Fruit fly (Drosophila melanogaster): ENCODE measurements around the gene H.

H gene

DNA sequence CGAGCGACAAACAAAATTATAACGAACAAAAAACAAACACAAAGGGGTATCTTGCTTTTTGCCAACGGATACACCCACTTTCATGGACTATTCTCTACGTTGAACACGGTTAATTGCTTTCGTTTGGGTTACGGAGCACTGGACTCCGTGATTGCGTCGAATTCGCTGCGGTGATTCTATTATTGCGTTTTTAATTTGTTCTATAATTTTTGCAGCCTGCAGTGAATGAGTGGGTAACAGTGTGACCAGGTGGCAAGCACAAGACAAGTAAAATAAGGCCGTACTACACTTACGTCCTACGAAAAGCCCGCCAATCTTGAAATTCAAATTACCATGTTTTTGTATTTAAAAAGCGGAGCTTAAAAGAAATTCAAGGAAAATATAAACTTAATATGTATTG, 36.2 kb upstream of the H start, which contains the start of gene CG16953:
Gene CG16953 (minus strand): TSS at position 268 of the 400 bp plus-strand sequence.
- TF ChIP-seq br (GFP tag; optimal IDR thresholded peaks at IDR 0.05) (peak; percentile 1), Sp1 (GFP tag; optimal IDR thresholded peaks at IDR 0.05) (peak; percentile 14), foxo (GFP tag; optimal IDR thresholded peaks at IDR 0.05) (no peak), Abd-B (GFP tag; optimal IDR thresholded peaks at IDR 0.05) (no peak), Rel (GFP tag; optimal IDR thresholded peaks at IDR 0.05) (no peak), Rel (tag; optimal IDR thresholded peaks at IDR 0.05) (peak; percentile 35), lola (GFP tag; optimal IDR thresholded peaks at IDR 0.05) (no peak), Jra (GFP tag; optimal IDR thresholded peaks at IDR 0.05) (peak; percentile 28)

DNA sequence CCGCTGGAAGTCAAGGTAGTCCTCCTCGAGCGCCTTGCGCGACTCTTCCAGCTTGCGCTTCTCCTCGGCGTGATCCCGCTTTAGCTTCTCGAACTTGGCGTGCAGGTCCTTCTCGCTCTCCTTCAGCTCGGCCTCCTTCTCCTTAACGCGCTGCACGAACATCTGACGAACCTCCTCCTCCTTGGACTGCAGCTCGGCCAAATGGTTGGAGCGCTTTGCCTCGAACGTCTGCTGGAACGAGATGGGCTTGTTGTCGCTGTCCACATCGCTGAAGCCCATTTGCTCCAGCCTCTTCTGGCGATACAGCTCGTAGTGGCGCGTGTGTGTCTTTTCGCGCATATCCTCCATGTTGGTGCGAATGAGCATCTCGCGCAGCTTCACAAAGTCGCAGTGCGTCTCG, 35.3 kb upstream of the H start:
- no peak for TF ChIP-seq N (GFP tag; optimal IDR thresholded peaks at IDR 0.05)
- no peak for TF ChIP-seq foxo (GFP tag; optimal IDR thresholded peaks at IDR 0.05)
- TF ChIP-seq Vsx2 (GFP tag; optimal IDR thresholded peaks at IDR 0.05; ENCODE audit: partially characterized antibody), result no peak
- TF ChIP-seq h (GFP tag; optimal IDR thresholded peaks at IDR 0.05), result no peak
- no peak for TF ChIP-seq dl (GFP tag; optimal IDR thresholded peaks at IDR 0.05; ENCODE audit: insufficient read depth in 1 of 2, partially characterized antibody in 2 of 2)
- TF ChIP-seq sage (GFP tag; optimal IDR thresholded peaks at IDR 0.05), result no peak
- no peak for TF ChIP-seq rgr (GFP tag; optimal IDR thresholded peaks at IDR 0.05)
- no peak for TF ChIP-seq dsf (GFP tag; optimal IDR thresholded peaks at IDR 0.05; ENCODE audit: borderline replicate concordance)
- TF ChIP-seq Jra (GFP tag; optimal IDR thresholded peaks at IDR 0.05), result no peak
- TF ChIP-seq Abd-B (GFP tag; optimal IDR thresholded peaks at IDR 0.05), result no peak
- no peak for TF ChIP-seq Mio (GFP tag; optimal IDR thresholded peaks at IDR 0.05)
- TF ChIP-seq br (GFP tag; optimal IDR thresholded peaks at IDR 0.05), result no peak
- no peak for TF ChIP-seq pan (optimal IDR thresholded peaks at IDR 0.05)
- no peak for TF ChIP-seq Hr78 (GFP tag; optimal IDR thresholded peaks at IDR 0.05)
- TF ChIP-seq Rel (GFP tag; optimal IDR thresholded peaks at IDR 0.05), result no peak
- TF ChIP-seq Rel (tag; optimal IDR thresholded peaks at IDR 0.05), result no peak
- TF ChIP-seq dmrt93B (GFP tag; optimal IDR thresholded peaks at IDR 0.05), result no peak
- TF ChIP-seq sv (GFP tag; optimal IDR thresholded peaks at IDR 0.05), result no peak
- no peak for TF ChIP-seq Hr83 (GFP tag; optimal IDR thresholded peaks at IDR 0.05; ENCODE audit: poor library complexity, severe bottlenecking)
- no peak for TF ChIP-seq CG9705 (GFP tag; optimal IDR thresholded peaks at IDR 0.05)

DNA sequence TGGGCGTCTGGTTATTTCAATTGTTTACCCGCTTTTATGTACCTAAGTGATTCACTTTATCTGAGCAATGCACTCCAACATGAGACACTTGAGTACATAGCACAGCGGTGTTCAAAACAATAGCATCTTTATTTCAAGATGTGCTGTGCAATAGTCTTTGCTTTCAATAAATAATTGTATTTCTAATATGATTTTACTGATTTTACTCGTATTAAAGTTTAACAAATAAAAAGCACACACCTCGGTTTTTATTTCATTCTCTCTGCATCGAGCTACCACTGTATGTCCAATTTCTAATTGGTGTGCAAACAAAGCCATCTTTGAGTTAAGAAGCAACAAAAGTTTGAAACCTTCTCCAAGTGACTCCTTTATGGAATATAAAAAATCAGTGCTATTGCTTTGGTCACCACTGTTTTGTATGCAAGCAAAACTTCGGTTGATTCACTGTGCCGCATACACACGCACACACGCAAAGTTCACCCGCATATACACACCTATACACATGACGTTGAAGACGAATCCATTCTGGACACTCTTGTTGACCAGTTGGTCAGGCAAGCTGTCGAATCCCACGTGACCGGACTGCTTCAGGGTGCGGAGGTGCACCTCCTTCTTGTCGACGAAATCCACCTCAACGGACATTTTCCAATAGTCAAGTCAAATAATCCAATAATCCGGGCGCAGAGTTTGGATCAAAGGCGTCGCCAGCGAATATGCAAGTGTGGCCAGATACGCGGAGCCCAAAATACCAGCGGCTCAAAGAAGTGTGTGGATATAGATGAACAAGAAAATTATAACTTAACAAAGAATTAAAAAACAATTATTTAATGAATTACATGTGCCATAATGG, 33.9 kb upstream of the H start, which contains the start of gene Septin2:
Gene Septin2 (minus strand): TSS at position 727 of the 850 bp plus-strand sequence.
- TF ChIP-seq br (GFP tag; optimal IDR thresholded peaks at IDR 0.05), result peak; percentile 91
- TF ChIP-seq foxo (GFP tag; optimal IDR thresholded peaks at IDR 0.05), result peak in 1 of 2 experiments; percentile 93
- peak; percentile 94 for TF ChIP-seq h (GFP tag; optimal IDR thresholded peaks at IDR 0.05)
- TF ChIP-seq dsf (GFP tag; optimal IDR thresholded peaks at IDR 0.05; ENCODE audit: borderline replicate concordance), result peak; percentile 77
- TF ChIP-seq lola (GFP tag; optimal IDR thresholded peaks at IDR 0.05), result no peak
- TF ChIP-seq CrebA (GFP tag; optimal IDR thresholded peaks at IDR 0.05; ENCODE audit: borderline replicate concordance), result no peak
- peak; percentile 89 for TF ChIP-seq dmrt93B (GFP tag; optimal IDR thresholded peaks at IDR 0.05)
- TF ChIP-seq Abd-B (GFP tag; optimal IDR thresholded peaks at IDR 0.05), result no peak
- no peak for TF ChIP-seq pan (optimal IDR thresholded peaks at IDR 0.05)
- TF ChIP-seq GATAd (GFP tag; optimal IDR thresholded peaks at IDR 0.05), result peak; percentile 34
- peak; percentile 91 for TF ChIP-seq fru (GFP tag; optimal IDR thresholded peaks at IDR 0.05)
- peak; percentile 93 for TF ChIP-seq Jra (GFP tag; optimal IDR thresholded peaks at IDR 0.05)
- peak; percentile 92 for TF ChIP-seq ey (GFP tag; optimal IDR thresholded peaks at IDR 0.05)
- TF ChIP-seq sage (GFP tag; optimal IDR thresholded peaks at IDR 0.05), result peak; percentile 35
- TF ChIP-seq Sp1 (GFP tag; optimal IDR thresholded peaks at IDR 0.05), result peak; percentile 91
- TF ChIP-seq Rel (GFP tag; optimal IDR thresholded peaks at IDR 0.05), result peak; percentile 61
- TF ChIP-seq Rel (tag; optimal IDR thresholded peaks at IDR 0.05), result peak; percentile 31
- TF ChIP-seq N (GFP tag; optimal IDR thresholded peaks at IDR 0.05), result peak; percentile 7
- no peak for TF ChIP-seq Dif (GFP tag; optimal IDR thresholded peaks at IDR 0.05; ENCODE audit: partially characterized antibody)
- TF ChIP-seq brk (GFP tag; optimal IDR thresholded peaks at IDR 0.05), result no peak
- TF ChIP-seq Hnf4 (GFP tag; optimal IDR thresholded peaks at IDR 0.05), result peak; percentile 88
- peak; percentile 37 for TF ChIP-seq Mio (GFP tag; optimal IDR thresholded peaks at IDR 0.05)
- TF ChIP-seq Hr83 (GFP tag; optimal IDR thresholded peaks at IDR 0.05; ENCODE audit: poor library complexity, severe bottlenecking), result peak; percentile 91
- TF ChIP-seq woc (GFP tag; optimal IDR thresholded peaks at IDR 0.05), result peak; percentile 79
- peak; percentile 89 for TF ChIP-seq rgr (GFP tag; optimal IDR thresholded peaks at IDR 0.05)
- TF ChIP-seq CG32264 (GFP tag; optimal IDR thresholded peaks at IDR 0.05), result peak; percentile 78
- TF ChIP-seq CG9705 (GFP tag; optimal IDR thresholded peaks at IDR 0.05), result peak; percentile 79
- TF ChIP-seq psq (GFP tag; optimal IDR thresholded peaks at IDR 0.05), result peak; percentile 88
- peak; percentile 93 for TF ChIP-seq OdsH (GFP tag; optimal IDR thresholded peaks at IDR 0.05)
- TF ChIP-seq usp (GFP tag; optimal IDR thresholded peaks at IDR 0.05), result no peak
- TF ChIP-seq HLH106 (tag; optimal IDR thresholded peaks at IDR 0.05), result peak; percentile 88

Measured in whole organism, wandering third instar larva.